Worm (Caenorhabditis elegans) whole organism, mixed stage, embryonic: ENCODE data around the gene nuaf-3.
A peak's percentile ranks its signal among the peaks of the same experiment; 100 is the strongest.

ENCODE experiments used
- M03D4.4 ChIP-seq: sonication (generic microtip); optimal IDR thresholded peaks from 2 replicates; lab custom pipeline; 2017; ENCODE audit warnings: mild to moderate bottlenecking, missing genetic modification characterization, missing compliant biosample characterization
- bed-3 ChIP-seq: fragments of 200-800 bp; sonication (Bioruptor generic); optimal IDR thresholded peaks from 3 replicates; lab custom pipeline; 2018; ENCODE audit warnings: mild to moderate bottlenecking, missing genetic modification characterization, moderate library complexity, missing compliant biosample characterization
- ceh-39 ChIP-seq: fragments of 150-350 bp; optimal IDR thresholded peaks from 2 replicates; lab custom pipeline; 2014; ENCODE audit warnings: missing biosample characterization, missing genetic modification characterization
- ceh-43 ChIP-seq: fragments of 200-800 bp; sonication (Bioruptor generic); optimal IDR thresholded peaks from 2 replicates; lab custom pipeline; 2018; ENCODE audit warnings: mild to moderate bottlenecking, missing genetic modification characterization, moderate library complexity, missing compliant biosample characterization
- ceh-83 ChIP-seq: fragments of 200-800 bp; sonication (Bioruptor generic); optimal IDR thresholded peaks from 2 replicates; lab custom pipeline; 2018; ENCODE audit warnings: mild to moderate bottlenecking, missing genetic modification characterization, missing compliant biosample characterization
- ces-1 ChIP-seq: fragments of 150-350 bp; optimal IDR thresholded peaks from 2 replicates; lab custom pipeline; 2014; ENCODE audit warnings: missing biosample characterization, missing genetic modification reagents, missing genetic modification characterization
- cnd-1 ChIP-seq: fragments of 200-800 bp; sonication (Bioruptor generic); optimal IDR thresholded peaks from 2 replicates; lab custom pipeline; 2018; ENCODE audit warnings: mild to moderate bottlenecking, missing genetic modification characterization, missing compliant biosample characterization
- drap-1 ChIP-seq: fragments of 200-800 bp; sonication (Bioruptor generic); optimal IDR thresholded peaks from 3 replicates; lab custom pipeline; 2018; ENCODE audit warnings: mild to moderate bottlenecking, missing genetic modification characterization, missing compliant biosample characterization
- elt-1 ChIP-seq: sonication (generic microtip); optimal IDR thresholded peaks from 2 replicates; lab custom pipeline; 2017; ENCODE audit warnings: missing genetic modification characterization, mild to moderate bottlenecking, missing compliant biosample characterization, antibody characterized with exemption, moderate library complexity, borderline replicate concordance; ENCODE audit not compliant: insufficient read depth
- elt-3 ChIP-seq: fragments of 150-350 bp; optimal IDR thresholded peaks from 2 replicates; lab custom pipeline; 2014; ENCODE audit warnings: missing biosample characterization, missing genetic modification characterization
- flh-1 ChIP-seq: fragments of 200-800 bp; sonication (Bioruptor generic); optimal IDR thresholded peaks from 2 replicates; lab custom pipeline; 2018; ENCODE audit warnings: mild to moderate bottlenecking, missing genetic modification characterization, moderate library complexity, missing compliant biosample characterization
- ham-2 ChIP-seq: fragments of 200-800 bp; sonication (Bioruptor generic); optimal IDR thresholded peaks from 2 replicates; lab custom pipeline; 2018; ENCODE audit warnings: mild to moderate bottlenecking, missing genetic modification characterization, missing compliant biosample characterization
- hlh-1 ChIP-seq: fragments of 150-350 bp; optimal IDR thresholded peaks from 2 replicates; lab custom pipeline; 2014; ENCODE audit warnings: missing biosample characterization, missing genetic modification reagents, missing genetic modification characterization
- lin-13 ChIP-seq: fragments of 150-350 bp; optimal IDR thresholded peaks from 2 replicates; lab custom pipeline; 2014; ENCODE audit warnings: missing biosample characterization, missing genetic modification characterization
- lin-32 ChIP-seq: fragments of 200-800 bp; sonication (Bioruptor generic); optimal IDR thresholded peaks from 2 replicates; lab custom pipeline; 2018; ENCODE audit warnings: mild to moderate bottlenecking, missing genetic modification characterization, missing compliant biosample characterization
- lsy-2 ChIP-seq: fragments of 150-350 bp; optimal IDR thresholded peaks from 2 replicates; lab custom pipeline; 2014; ENCODE audit warnings: missing biosample characterization, missing genetic modification characterization
- mab-5 ChIP-seq: fragments of 150-350 bp; optimal IDR thresholded peaks from 2 replicates; lab custom pipeline; 2014; ENCODE audit warnings: missing biosample characterization, missing genetic modification characterization
- mep-1 ChIP-seq: fragments of 150-350 bp; optimal IDR thresholded peaks from 2 replicates; lab custom pipeline; 2017; ENCODE audit warnings: missing biosample characterization, missing genetic modification reagents, missing genetic modification characterization, inconsistent platforms
- mls-2 ChIP-seq: sonication (generic microtip); optimal IDR thresholded peaks from 2 replicates; lab custom pipeline; 2016; ENCODE audit warnings: mild to moderate bottlenecking, missing genetic modification characterization, moderate library complexity, missing compliant biosample characterization
- nhr-12 ChIP-seq: fragments of 150-350 bp; optimal IDR thresholded peaks from 2 replicates; lab custom pipeline; 2014; ENCODE audit warnings: missing biosample characterization, missing genetic modification characterization
- nhr-2 ChIP-seq: fragments of 150-350 bp; optimal IDR thresholded peaks from 2 replicates; lab custom pipeline; 2014; ENCODE audit warnings: missing biosample characterization, missing genetic modification characterization
- nhr-237 ChIP-seq: fragments of 150-350 bp; optimal IDR thresholded peaks from 2 replicates; lab custom pipeline; 2014; ENCODE audit warnings: missing biosample characterization, missing genetic modification characterization
- nhr-28 ChIP-seq: fragments of 150-350 bp; optimal IDR thresholded peaks from 2 replicates; lab custom pipeline; 2014; ENCODE audit warnings: missing biosample characterization, missing genetic modification characterization
- nhr-76 ChIP-seq: sonication (generic microtip); optimal IDR thresholded peaks from 2 replicates; lab custom pipeline; 2017; ENCODE audit warnings: missing biosample characterization, missing genetic modification characterization
- pha-4 ChIP-seq: fragments of 150-350 bp; optimal IDR thresholded peaks from 2 replicates; lab custom pipeline; 2018; ENCODE audit warnings: missing biosample characterization, missing genetic modification reagents, missing genetic modification characterization
- sem-2 ChIP-seq: fragments of 200-800 bp; sonication (Bioruptor generic); optimal IDR thresholded peaks from 2 replicates; lab custom pipeline; 2018; ENCODE audit warnings: mild to moderate bottlenecking, missing genetic modification characterization, missing compliant biosample characterization
- snpc-4 ChIP-seq: fragments of 150-350 bp; optimal IDR thresholded peaks from 2 replicates; lab custom pipeline; 2014; ENCODE audit warnings: missing biosample characterization, missing genetic modification characterization
- sptf-1 ChIP-seq: sonication (generic microtip); optimal IDR thresholded peaks from 2 replicates; lab custom pipeline; 2017; ENCODE audit warnings: mild to moderate bottlenecking, missing genetic modification characterization, moderate library complexity, missing compliant biosample characterization
- tbx-8 ChIP-seq: fragments of 200-800 bp; sonication (Bioruptor generic); optimal IDR thresholded peaks from 2 replicates; lab custom pipeline; 2018; ENCODE audit warnings: mild to moderate bottlenecking, missing genetic modification characterization, moderate library complexity, missing compliant biosample characterization
- unc-120 ChIP-seq: sonication (generic microtip); optimal IDR thresholded peaks from 2 replicates; lab custom pipeline; 2017; ENCODE audit warnings: missing genetic modification characterization, missing compliant biosample characterization; ENCODE audit not compliant: poor library complexity, severe bottlenecking
- unc-39 ChIP-seq: fragments of 150-350 bp; optimal IDR thresholded peaks from 2 replicates; lab custom pipeline; 2014; ENCODE audit warnings: missing biosample characterization, missing genetic modification characterization
- unc-62 ChIP-seq: fragments of 150-350 bp; optimal IDR thresholded peaks from 2 replicates; lab custom pipeline; 2014; ENCODE audit warnings: missing biosample characterization, missing genetic modification reagents, missing genetic modification characterization
- zip-8 ChIP-seq: fragments of 150-350 bp; optimal IDR thresholded peaks from 2 replicates; lab custom pipeline; 2014; ENCODE audit warnings: missing biosample characterization, missing genetic modification characterization
- ztf-11 ChIP-seq: fragments of 150-350 bp; optimal IDR thresholded peaks from 2 replicates; lab custom pipeline; 2014; ENCODE audit warnings: missing biosample characterization, missing genetic modification characterization

Gene nuaf-3

DNA sequence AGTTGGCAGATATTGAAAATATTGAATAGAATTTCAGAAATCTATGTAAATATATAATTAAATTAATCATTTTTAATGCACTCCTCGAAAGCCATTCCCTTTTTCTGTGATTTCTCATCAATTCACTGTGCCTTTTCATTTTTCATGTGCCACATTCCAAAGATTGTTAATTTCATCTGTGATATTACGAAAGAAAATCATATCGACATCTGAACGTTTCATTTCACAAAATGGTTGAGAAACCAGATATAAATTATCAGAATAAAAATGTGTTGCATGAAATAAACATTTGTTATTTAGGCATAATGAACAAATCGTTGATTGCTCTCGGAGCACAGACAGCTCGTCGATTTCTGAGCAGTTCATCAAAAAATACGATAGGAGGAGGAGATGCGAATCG, at the start of gene nuaf-3:
Gene nuaf-3, plus strand, starts transcription at position 301 of the 400 bp plus-strand sequence.
- TF ChIP-seq sem-2: no peak

- TF ChIP-seq zip-8 (no peak), unc-62 (no peak), unc-39 (tag; lab: Kevin White, UChicago) (peak; percentile 64), nhr-76 (tag; lab: Kevin White, UChicago) (no peak), lin-32 (GFP tag; lab: Kevin White, UChicago) (no peak), elt-1 (tag; lab: Kevin White, UChicago) (no peak), ceh-39 (no peak), mep-1 (tag; lab: Kevin White, UChicago) (peak; percentile 32), pha-4 (tag; lab: Kevin White, UChicago) (peak; percentile 26), ztf-11 (tag; lab: Kevin White, UChicago) (no peak), drap-1 (GFP tag; lab: Kevin White, UChicago) (no peak), lin-13 (tag; lab: Kevin White, UChicago) (no peak), nhr-2 (tag; lab: Kevin White, UChicago) (no peak), lsy-2 (tag; lab: Kevin White, UChicago) (peak; percentile 65), sptf-1 (no peak), elt-3 (no peak), cnd-1 (no peak), nhr-237 (peak; percentile 27), snpc-4 (no peak), ces-1 (GFP tag; lab: Kevin White, UChicago) (peak; percentile 89), ceh-83 (GFP tag; lab: Kevin White, UChicago) (no peak)
- TF ChIP-seq, all 35 proteins: peak for 6
Observed at ce11 chrIV:11142314-11143227, 41.5 kb upstream of the nuaf-3 start, which contains the start of gene skih-2. Gene skih-2 (minus strand): TSS chrIV:11142364.

DNA sequence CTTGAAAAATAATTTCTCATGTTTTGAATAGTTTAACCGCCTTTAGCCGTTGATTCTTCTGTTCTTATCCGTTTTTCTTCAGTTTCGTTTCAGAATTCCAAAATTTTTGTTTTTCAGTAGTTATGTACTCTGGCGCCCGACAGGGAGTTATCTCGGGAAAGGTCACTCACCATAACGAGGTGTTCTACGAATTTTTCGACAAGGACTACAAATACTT, 41.0 kb upstream of the nuaf-3 start, which contains the start of gene F01G4.4:
Gene F01G4.4, plus strand, starts transcription at position 118 of the 217 bp plus-strand sequence.
- TF ChIP-seq ham-2: no peak
- TF ChIP-seq mab-5 (tag; lab: Kevin White, UChicago): no peak
- TF ChIP-seq pha-4 (tag; lab: Kevin White, UChicago): no peak
- TF ChIP-seq zip-8: no peak
- no peak for TF ChIP-seq bed-3 (GFP tag; lab: Kevin White, UChicago)
- TF ChIP-seq mep-1 (tag; lab: Kevin White, UChicago): no peak
- no peak for TF ChIP-seq nhr-237
- no peak for TF ChIP-seq ceh-83 (GFP tag; lab: Kevin White, UChicago)
- no peak for TF ChIP-seq tbx-8 (GFP tag; lab: Kevin White, UChicago)
- no peak for TF ChIP-seq ztf-11 (tag; lab: Kevin White, UChicago)
- no peak for TF ChIP-seq lin-32 (GFP tag; lab: Kevin White, UChicago)
- TF ChIP-seq ces-1 (GFP tag; lab: Kevin White, UChicago): no peak
- no peak for TF ChIP-seq M03D4.4
- no peak for TF ChIP-seq elt-3
- no peak for TF ChIP-seq ceh-43
- TF ChIP-seq, all 35 proteins: peak for 0

ce11 chrIV:11145929-11146339, 38.2 kb upstream of the nuaf-3 start:
- TF ChIP-seq elt-1 (tag; lab: Kevin White, UChicago) (no peak), snpc-4 (no peak), nhr-76 (tag; lab: Kevin White, UChicago) (no peak), sptf-1 (no peak), nhr-237 (no peak), ceh-83 (GFP tag; lab: Kevin White, UChicago) (no peak), bed-3 (GFP tag; lab: Kevin White, UChicago) (no peak), mls-2 (no peak), sem-2 (no peak), M03D4.4 (no peak), nhr-28 (tag; lab: Kevin White, UChicago) (no peak), ces-1 (GFP tag; lab: Kevin White, UChicago) (no peak)

- TF ChIP-seq nhr-76 (tag; lab: Kevin White, UChicago) (no peak), ham-2 (no peak), lin-13 (tag; lab: Kevin White, UChicago) (no peak), hlh-1 (tag; lab: Kevin White, UChicago) (no peak), unc-62 (no peak), flh-1 (no peak), zip-8 (no peak), nhr-12 (tag; lab: Kevin White, UChicago) (no peak), nhr-237 (no peak), ceh-83 (GFP tag; lab: Kevin White, UChicago) (no peak), unc-120 (tag; lab: Kevin White, UChicago) (no peak), lsy-2 (tag; lab: Kevin White, UChicago) (no peak)
Observed at ce11 chrIV:11146492-11146891, 37.6 kb upstream of the nuaf-3 start.
